Worm (Caenorhabditis elegans) whole organism, young adult: ENCODE measurements around the gene C53D6.11.

ENCODE experiments used
- F55B11.4 ChIP-seq: sonication (generic microtip); optimal IDR thresholded peaks from 2 replicates; lab custom pipeline; 2016; ENCODE audit warnings: missing compliant biosample characterization, missing genetic modification characterization, borderline replicate concordance; ENCODE audit not compliant: insufficient read depth
- ama-1 ChIP-seq, 3 experiments: fragments of 150-350 bp in 1 of 3; sonication (generic microtip) in 2 of 3; optimal IDR thresholded peaks; 2 replicates each; lab custom pipeline; 2014 to 2018; ENCODE audit warnings: missing biosample characterization in 2 of 3, missing genetic modification characterization in 2 of 3, missing genetic modification reagents in 2 of 3
- aptf-2 ChIP-seq: fragments of 200-800 bp; sonication (Bioruptor generic); conservative IDR thresholded peaks from 2 replicates; pipeline ENCODE4 v1.3.6; 2022; ENCODE audit warnings: missing genetic modification reagents, missing genetic modification characterization, missing compliant biosample characterization
- ceh-40 ChIP-seq: fragments of 200-800 bp; sonication (Bioruptor generic); IDR thresholded peaks from 2 replicates; pipeline ENCODE4 v1.3.6; 2022; ENCODE audit warnings: missing genetic modification characterization, missing compliant biosample characterization
- die-1 ChIP-seq: sonication (generic microtip); optimal IDR thresholded peaks from 2 replicates; lab custom pipeline; 2016; ENCODE audit warnings: missing genotype, mild to moderate bottlenecking, missing genetic modification characterization, missing compliant biosample characterization
- dox-1 ChIP-seq: fragments of 200-800 bp; sonication (Bioruptor generic); IDR thresholded peaks from 2 replicates; pipeline ENCODE4 v1.3.6; 2022; ENCODE audit warnings: missing genetic modification reagents, missing genetic modification characterization, missing compliant biosample characterization
- fkh-3 ChIP-seq: sonication (generic microtip); optimal IDR thresholded peaks from 2 replicates; lab custom pipeline; 2016; ENCODE audit warnings: mild to moderate bottlenecking, missing genetic modification characterization, missing compliant biosample characterization
- madf-10 ChIP-seq: sonication (generic microtip); optimal IDR thresholded peaks from 2 replicates; lab custom pipeline; 2016; ENCODE audit warnings: mild to moderate bottlenecking, missing genetic modification characterization, missing compliant biosample characterization
- madf-6 ChIP-seq: fragments of 200-800 bp; sonication (Bioruptor generic); IDR thresholded peaks from 2 replicates; pipeline ENCODE4 v1.3.6; 2022; ENCODE audit warnings: missing genetic modification reagents, missing genetic modification characterization, missing compliant biosample characterization
- nhr-120 ChIP-seq: fragments of 200-800 bp; sonication (Bioruptor generic); IDR thresholded peaks from 2 replicates; pipeline ENCODE4 v1.3.6; 2022; ENCODE audit warnings: missing genetic modification characterization, missing compliant biosample characterization
- pha-4 ChIP-seq: fragments of 150-350 bp; sonication (generic microtip); optimal IDR thresholded peaks from 2 replicates; lab custom pipeline; 2014; ENCODE audit warnings: missing biosample characterization, missing genetic modification reagents, missing genetic modification characterization
- unc-62 ChIP-seq: fragments of 150-350 bp; optimal IDR thresholded peaks from 2 replicates; lab custom pipeline; 2014; ENCODE audit warnings: missing biosample characterization, missing genetic modification reagents, missing genetic modification characterization
- ztf-18 ChIP-seq: sonication (generic microtip); optimal IDR thresholded peaks from 2 replicates; lab custom pipeline; 2016; ENCODE audit warnings: missing genotype, mild to moderate bottlenecking, missing genetic modification characterization, missing compliant biosample characterization
- ztf-28 ChIP-seq: fragments of 200-800 bp; sonication (Bioruptor generic); IDR thresholded peaks from 2 replicates; pipeline ENCODE4 v1.3.6; 2022; ENCODE audit warnings: missing genetic modification reagents, missing genetic modification characterization, missing compliant biosample characterization

DNA sequence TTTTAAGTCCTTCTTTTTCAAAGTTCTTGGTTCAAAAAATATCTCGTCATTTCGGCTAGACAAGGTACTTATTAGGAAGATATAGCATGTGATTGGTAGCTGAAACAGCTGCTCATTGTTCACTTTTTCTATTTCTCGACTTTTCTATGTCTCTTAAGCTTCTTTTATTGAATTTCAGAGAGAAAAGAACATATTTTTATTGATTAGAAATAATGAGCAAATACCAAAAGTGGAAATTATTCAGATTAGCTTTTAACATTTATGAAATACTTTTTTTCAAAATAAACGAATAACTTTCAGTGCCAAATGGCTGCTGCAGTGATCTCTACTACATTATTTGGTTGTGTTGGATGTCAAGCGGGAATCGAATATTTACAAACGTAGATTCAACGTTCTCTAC lies 25.8 kb upstream of the C53D6.11 start, which contains the start of gene nstp-1:
- TF ChIP-seq pha-4 (tag; lab: Kevin White, UChicago) (no peak), madf-10 (no peak), aptf-2 (no peak), F55B11.4 (tag; lab: Kevin White, UChicago) (no peak), ama-1 (optimal IDR thresholded peaks at IDR 0.05; lab: Kevin White, UChicago) (no peak), ama-1 (GFP tag; optimal IDR thresholded peaks at IDR 0.05; lab: Kevin White, UChicago) (no peak), fkh-3 (no peak), dox-1 (GFP tag; lab: Robert Waterston, UW) (no peak), ztf-18 (tag; lab: Kevin White, UChicago) (no peak), die-1 (tag; lab: Kevin White, UChicago) (no peak), unc-62 (GFP tag; lab: Kevin White, UChicago) (no peak), ceh-40 (GFP tag; lab: Robert Waterston, UW) (no peak), nhr-120 (no peak), madf-6 (GFP tag; lab: Robert Waterston, UW) (no peak), ztf-28 (GFP tag; lab: Robert Waterston, UW) (no peak)
